Worm (Caenorhabditis elegans) whole organism, L3 larva: ENCODE results near the gene dhgd-1.
"Not testable (repeated sequence)": the region's sequence is repeated elsewhere in the genome, so short reads cannot be mapped to it uniquely, and the experiment has no call there.

Experiments
- R02D3.7 ChIP-seq: fragments of 150-350 bp; optimal IDR thresholded peaks from 2 replicates; lab custom pipeline; 2014; ENCODE audit warnings: missing biosample characterization, missing genetic modification characterization
- ama-1 ChIP-seq: fragments of 150-350 bp; optimal IDR thresholded peaks from 2 replicates; lab custom pipeline; 2018
- ceh-28 ChIP-seq: fragments of 150-350 bp; optimal IDR thresholded peaks from 2 replicates; lab custom pipeline; 2014; ENCODE audit warnings: missing biosample characterization, missing genetic modification reagents, missing genetic modification characterization
- ceh-82 ChIP-seq: fragments of 150-350 bp; optimal IDR thresholded peaks from 2 replicates; lab custom pipeline; 2014; ENCODE audit warnings: missing biosample characterization, missing genetic modification characterization
- ceh-9 ChIP-seq: sonication (generic microtip); optimal IDR thresholded peaks from 2 replicates; lab custom pipeline; 2018; ENCODE audit warnings: missing biosample characterization, missing genetic modification characterization
- elt-1 ChIP-seq: fragments of 150-350 bp; optimal IDR thresholded peaks from 2 replicates; lab custom pipeline; 2014; ENCODE audit warnings: missing biosample characterization, missing genetic modification characterization
- elt-2 ChIP-seq: sonication (generic microtip); optimal IDR thresholded peaks from 2 replicates; lab custom pipeline; 2016; ENCODE audit warnings: missing genetic modification reagents, mild to moderate bottlenecking, missing genetic modification characterization, missing compliant biosample characterization
- elt-3 ChIP-seq, 3 experiments: fragments of 150-350 bp in 1 of 3; sonication (generic microtip) in 2 of 3; optimal IDR thresholded peaks; 2 replicates in 2 of 3; 4 replicates in 1 of 3; lab custom pipeline; 2014 to 2017; ENCODE audit warnings: missing biosample characterization in 3 of 3, missing genetic modification characterization in 3 of 3
- eor-1 ChIP-seq, 2 experiments: fragments of 150-350 bp; optimal IDR thresholded peaks; 2 replicates each; lab custom pipeline; 2014 to 2018; ENCODE audit warnings: missing biosample characterization in 2 of 2, missing genetic modification characterization in 2 of 2
- fkh-10 ChIP-seq: sonication (generic microtip); optimal IDR thresholded peaks from 2 replicates; lab custom pipeline; 2017; ENCODE audit warnings: missing biosample characterization, missing genetic modification reagents, missing genetic modification characterization
- fkh-2 ChIP-seq: fragments of 150-350 bp; optimal IDR thresholded peaks from 2 replicates; lab custom pipeline; 2014; ENCODE audit warnings: missing biosample characterization, missing genetic modification reagents, missing genetic modification characterization
- hmg-11 ChIP-seq: sonication (generic microtip); optimal IDR thresholded peaks from 2 replicates; lab custom pipeline; 2016; ENCODE audit warnings: missing genetic modification characterization, missing compliant biosample characterization
- lin-15B ChIP-seq: fragments of 150-350 bp; optimal IDR thresholded peaks from 2 replicates; lab custom pipeline; 2014; ENCODE audit warnings: missing biosample characterization, missing genetic modification characterization
- lin-39 ChIP-seq: fragments of 150-350 bp; optimal IDR thresholded peaks from 2 replicates; lab custom pipeline; 2018; ENCODE audit warnings: missing biosample characterization, missing genetic modification reagents, missing genetic modification characterization
- lsy-12 ChIP-seq: sonication (generic microtip); optimal IDR thresholded peaks from 2 replicates; lab custom pipeline; 2016; ENCODE audit warnings: mild to moderate bottlenecking, missing genetic modification characterization, missing compliant biosample characterization
- mdl-1 ChIP-seq: fragments of 150-350 bp; optimal IDR thresholded peaks from 2 replicates; lab custom pipeline; 2014; ENCODE audit warnings: missing biosample characterization, missing genetic modification characterization
- nfya-1 ChIP-seq: sonication (generic microtip); optimal IDR thresholded peaks from 2 replicates; lab custom pipeline; 2017; ENCODE audit warnings: missing genetic modification characterization, mild to moderate bottlenecking, missing compliant biosample characterization, antibody characterized with exemption, moderate library complexity; ENCODE audit not compliant: insufficient read depth
- nhr-11 ChIP-seq: fragments of 150-350 bp; optimal IDR thresholded peaks from 2 replicates; lab custom pipeline; 2014; ENCODE audit warnings: missing biosample characterization, missing genetic modification characterization
- nhr-12 ChIP-seq: fragments of 150-350 bp; optimal IDR thresholded peaks from 2 replicates; lab custom pipeline; 2014; ENCODE audit warnings: missing biosample characterization, missing genetic modification characterization
- nhr-23 ChIP-seq: fragments of 150-350 bp; optimal IDR thresholded peaks from 2 replicates; lab custom pipeline; 2014; ENCODE audit warnings: missing biosample characterization, missing genetic modification reagents, missing genetic modification characterization
- nhr-237 ChIP-seq: fragments of 150-350 bp; optimal IDR thresholded peaks from 2 replicates; lab custom pipeline; 2014; ENCODE audit warnings: missing biosample characterization, missing genetic modification characterization
- nhr-28 ChIP-seq: fragments of 150-350 bp; optimal IDR thresholded peaks from 2 replicates; lab custom pipeline; 2014; ENCODE audit warnings: missing biosample characterization, missing genetic modification characterization
- pha-4 ChIP-seq: fragments of 150-350 bp; optimal IDR thresholded peaks from 2 replicates; lab custom pipeline; 2014; ENCODE audit warnings: missing biosample characterization, missing genetic modification reagents, missing genetic modification characterization
- pqm-1 ChIP-seq: fragments of 150-350 bp; optimal IDR thresholded peaks from 2 replicates; lab custom pipeline; 2017; ENCODE audit warnings: missing biosample characterization, missing genetic modification characterization, inconsistent platforms
- sea-2 ChIP-seq: fragments of 150-350 bp; sonication (generic microtip); optimal IDR thresholded peaks from 4 replicates; lab custom pipeline; 2014; ENCODE audit warnings: missing biosample characterization, missing genetic modification reagents, missing genetic modification characterization
- snpc-4 ChIP-seq: fragments of 150-350 bp; optimal IDR thresholded peaks from 2 replicates; lab custom pipeline; 2014; ENCODE audit warnings: missing biosample characterization, missing genetic modification characterization
- tbx-2 ChIP-seq: sonication (generic microtip); optimal IDR thresholded peaks from 2 replicates; lab custom pipeline; 2016; ENCODE audit warnings: mild to moderate bottlenecking, missing genetic modification characterization, missing compliant biosample characterization
- unc-39 ChIP-seq: sonication (generic microtip); optimal IDR thresholded peaks from 4 replicates; lab custom pipeline; 2017; ENCODE audit warnings: missing biosample characterization, missing genetic modification characterization
- unc-62 ChIP-seq: fragments of 150-350 bp; sonication (generic microtip); optimal IDR thresholded peaks from 4 replicates; lab custom pipeline; 2014; ENCODE audit warnings: missing biosample characterization, missing genetic modification reagents, missing genetic modification characterization
- zag-1 ChIP-seq: fragments of 150-350 bp; optimal IDR thresholded peaks from 2 replicates; lab custom pipeline; 2014; ENCODE audit warnings: missing biosample characterization, missing genetic modification characterization
- ztf-4 ChIP-seq: fragments of 150-350 bp; optimal IDR thresholded peaks from 2 replicates; lab custom pipeline; 2014; ENCODE audit warnings: missing biosample characterization, missing genetic modification characterization

Gene dhgd-1

DNA sequence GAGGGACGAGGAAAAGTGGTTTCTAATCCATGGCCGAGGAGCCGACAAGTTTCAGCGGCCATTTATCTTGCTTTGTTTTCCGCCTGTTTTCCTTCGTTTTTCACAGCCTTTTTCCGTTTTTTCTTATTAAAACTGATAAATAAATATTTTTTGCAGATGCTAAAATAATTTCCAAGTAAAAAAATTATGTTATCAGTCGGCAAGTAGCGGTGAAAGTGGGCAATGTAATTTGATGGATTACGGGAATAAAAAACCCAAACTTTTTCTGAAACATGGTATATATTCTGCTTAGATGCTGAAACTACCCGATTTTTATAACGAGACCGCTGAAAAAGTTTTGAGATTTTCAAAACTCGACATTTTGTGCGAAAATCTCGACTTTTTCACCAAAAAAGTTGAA lies at the start of gene dhgd-1:
TSS of gene dhgd-1 (minus strand) at position 101 of the 400 bp plus-strand sequence.
- not testable (repeated sequence) for TF ChIP-seq hmg-11 (tag; lab: Kevin White, UChicago); fkh-10; nhr-12

DNA sequence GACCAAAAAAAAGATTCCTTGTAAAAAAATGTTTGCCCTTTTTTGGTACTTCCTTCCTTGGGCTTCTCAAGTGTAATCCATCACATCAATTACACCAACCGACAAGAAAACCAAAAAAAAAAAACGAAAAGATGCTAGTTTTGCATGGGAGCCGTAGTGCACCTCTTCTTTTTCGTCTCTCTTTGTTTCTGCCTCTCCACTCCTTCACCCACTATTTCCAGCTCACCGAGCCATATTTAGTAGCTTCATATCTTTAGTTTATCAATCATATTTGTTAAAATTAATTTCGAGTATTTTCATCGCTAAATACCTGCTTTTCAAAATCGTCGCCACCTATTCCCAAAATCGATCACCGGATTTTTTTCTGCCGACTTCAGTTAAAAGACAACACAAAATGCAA lies 48.8 kb upstream of the dhgd-1 start, which contains the start of gene F07A11.4:
TSS of gene F07A11.4 (plus strand) at position 301 of the 400 bp plus-strand sequence.
- no peak for TF ChIP-seq ceh-82 (tag; lab: Kevin White, UChicago)
- peak; percentile 7 for TF ChIP-seq lin-39 (tag; lab: Kevin White, UChicago)

DNA sequence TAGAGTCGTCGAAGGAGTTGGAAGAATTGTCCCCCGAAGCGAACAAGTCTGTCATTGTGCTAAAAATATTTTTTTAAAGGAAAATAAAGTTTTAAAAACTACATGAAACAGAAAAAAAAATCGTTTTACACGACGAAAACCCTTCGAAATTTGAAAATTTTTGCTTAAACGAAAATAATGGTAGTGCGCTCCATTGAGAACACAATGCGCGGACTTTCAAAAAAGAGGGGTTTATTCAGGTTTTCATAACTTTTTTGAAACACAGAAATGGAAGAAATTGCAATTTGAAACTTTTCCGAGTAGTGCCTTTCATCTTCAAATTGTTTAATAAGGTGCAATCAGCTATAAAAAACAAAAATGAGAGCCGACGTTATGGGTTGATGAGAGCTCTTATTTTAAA lies 47.9 kb upstream of the dhgd-1 start, which contains the start of gene npp-5:
TSS of gene npp-5 (minus strand) at position 59 of the 400 bp plus-strand sequence.
- TF ChIP-seq pha-4 (tag; lab: Kevin White, UChicago) = peak; percentile 58
- TF ChIP-seq ceh-9 (tag; lab: Kevin White, UChicago) = no peak
- peak; percentile 65 for TF ChIP-seq nfya-1 (tag; lab: Kevin White, UChicago)
- TF ChIP-seq elt-2 (tag; lab: Kevin White, UChicago) = no peak

DNA sequence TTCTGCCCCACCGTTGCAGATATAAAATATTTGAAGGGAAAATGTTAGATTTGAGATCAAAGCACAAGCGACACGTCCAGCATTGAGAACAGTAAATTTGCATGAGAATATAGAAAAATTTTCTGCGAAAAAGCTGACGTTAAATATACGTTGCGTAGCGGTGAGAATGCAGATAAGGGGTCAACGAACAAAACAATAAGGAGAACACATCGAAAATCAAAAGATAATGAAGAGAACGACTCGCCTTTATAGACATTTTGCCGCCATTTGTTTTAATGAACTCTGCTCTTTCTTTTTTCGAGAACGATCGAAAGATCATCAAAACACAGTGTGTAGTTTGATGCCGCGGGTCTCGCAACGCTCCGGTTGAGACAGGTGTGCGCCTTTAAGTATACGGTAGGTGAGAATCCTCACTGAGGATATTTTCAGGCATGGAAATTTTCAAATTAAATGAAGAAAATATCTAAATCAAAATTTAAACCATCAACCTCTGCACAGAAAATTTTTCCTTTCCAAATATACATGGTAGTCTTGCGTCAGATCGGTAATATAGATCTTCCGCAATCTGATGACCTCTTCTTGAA lies 44.4 kb upstream of the dhgd-1 start:
- TF ChIP-seq pqm-1 (tag; lab: Kevin White, UChicago) (peak; percentile 27), unc-62 (GFP tag; lab: Kevin White, UChicago) (no peak), ztf-4 (tag; lab: Kevin White, UChicago) (no peak), ama-1 (lab: Kevin White, UChicago) (no peak), ceh-9 (tag; lab: Kevin White, UChicago) (no peak), elt-2 (tag; lab: Kevin White, UChicago) (peak; percentile 73), tbx-2 (tag; lab: Kevin White, UChicago) (no peak), ceh-28 (tag; lab: Kevin White, UChicago) (peak; percentile 23)

DNA sequence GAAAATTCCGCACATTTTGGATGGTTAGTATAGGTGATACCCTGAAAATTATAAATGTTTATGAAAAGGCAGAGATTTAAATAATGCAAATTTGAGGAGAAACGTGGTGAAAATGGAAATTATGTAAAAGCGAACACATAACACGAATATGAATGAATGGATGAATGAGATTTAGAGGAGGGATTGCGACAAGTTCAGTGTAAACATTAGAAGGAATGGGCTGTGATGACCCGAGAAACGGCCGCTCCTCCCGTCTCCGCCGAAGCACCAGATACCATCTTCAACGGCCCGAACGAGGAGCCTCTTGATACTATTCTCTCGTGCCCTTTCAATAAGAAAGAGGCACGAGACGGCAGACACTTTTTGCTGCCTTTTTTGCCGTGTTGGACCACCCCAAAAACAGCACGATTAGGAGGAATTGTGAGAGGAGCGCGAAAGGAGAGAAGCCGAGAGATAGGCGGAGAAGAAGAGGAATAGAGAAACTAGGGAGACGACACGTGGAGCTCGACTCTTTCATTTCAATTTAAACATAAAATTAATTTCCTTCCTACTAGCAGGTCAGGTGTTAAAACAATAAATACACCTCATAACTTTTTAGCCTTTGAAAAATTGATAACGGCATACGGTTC lies 43.6 kb upstream of the dhgd-1 start, which contains the start of gene gfat-1:
TSS of gene gfat-1 (minus strand) at position 51 of the 629 bp plus-strand sequence.
- TF ChIP-seq R02D3.7 = no peak
- peak; percentile 1 for TF ChIP-seq lin-15B (tag; lab: Kevin White, UChicago)
- TF ChIP-seq lin-39 (tag; lab: Kevin White, UChicago) = peak; percentile 24
- TF ChIP-seq mdl-1 = peak; percentile 45

DNA sequence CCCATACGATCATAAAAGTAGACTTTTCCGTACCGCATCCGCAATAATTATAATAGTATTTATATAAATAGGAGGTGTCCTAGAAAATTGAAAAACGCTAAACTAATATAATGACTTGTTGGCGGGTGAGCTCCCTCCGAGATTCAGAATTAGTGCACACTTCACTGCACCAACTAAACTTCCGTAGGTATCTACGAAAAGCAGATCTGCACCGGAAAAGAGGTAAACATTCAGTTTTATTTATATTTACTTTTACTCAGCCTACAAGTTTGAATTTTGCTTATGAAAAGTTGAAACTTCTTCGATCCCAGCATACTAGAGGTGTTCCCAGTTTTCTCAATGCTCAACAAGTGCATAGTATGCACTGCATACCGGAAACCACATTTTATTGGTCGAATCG lies 40.1 kb upstream of the dhgd-1 start, which contains the start of gene F07A11.1:
TSS of gene F07A11.1 (minus strand) at position 101 of the 400 bp plus-strand sequence.
- TF ChIP-seq lin-15B (tag; lab: Kevin White, UChicago) = no peak

DNA sequence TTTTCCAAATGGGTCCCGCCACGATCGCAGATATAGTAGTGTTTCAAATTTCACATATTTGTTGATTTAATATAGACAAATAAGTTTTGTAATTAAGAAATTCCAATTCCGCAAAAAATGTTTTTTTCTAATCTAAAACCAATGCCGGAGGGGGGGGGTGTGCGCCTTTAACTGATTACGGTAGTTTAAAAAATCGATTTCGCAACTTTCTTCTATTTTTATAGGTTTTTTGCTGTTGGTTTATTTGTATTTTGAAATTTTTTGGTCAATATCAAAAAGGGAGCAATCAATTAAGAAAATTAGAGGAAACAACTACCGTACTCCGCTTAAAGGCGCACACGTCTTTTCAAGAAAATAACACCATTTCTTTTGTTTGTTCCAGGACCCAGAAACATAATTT lies 39.7 kb upstream of the dhgd-1 start:
- TF ChIP-seq lin-15B (tag; lab: Kevin White, UChicago) (no peak), unc-62 (GFP tag; lab: Kevin White, UChicago) (no peak), elt-1 (tag; lab: Kevin White, UChicago) (no peak), ceh-9 (tag; lab: Kevin White, UChicago) (no peak), nhr-11 (no peak), eor-1 (tag; optimal IDR thresholded peaks at IDR 0.05; lab: Kevin White, UChicago) (no peak), hmg-11 (tag; lab: Kevin White, UChicago) (no peak), tbx-2 (tag; lab: Kevin White, UChicago) (no peak), nhr-23 (no peak), unc-39 (no peak), fkh-2 (no peak)

DNA sequence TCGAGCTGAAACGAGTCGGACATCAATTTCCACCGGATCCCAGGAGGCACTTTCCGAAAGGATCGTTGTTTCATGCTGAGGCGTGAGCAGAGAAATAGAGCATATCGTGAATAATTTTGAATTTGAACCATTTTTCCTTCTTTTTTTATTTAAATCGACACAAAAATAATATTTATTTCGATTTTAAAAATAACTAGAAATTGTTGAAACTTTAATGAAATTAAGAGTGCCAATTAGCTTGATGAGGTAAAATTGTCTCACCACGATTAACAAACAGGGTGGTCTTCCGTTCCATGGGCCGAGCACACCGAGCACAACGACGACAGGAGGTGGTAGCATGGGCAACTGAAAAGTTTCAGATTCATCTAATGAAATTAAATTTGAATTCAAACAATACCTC lies 36.4 kb upstream of the dhgd-1 start:
- TF ChIP-seq ama-1 (lab: Kevin White, UChicago) (no peak), nhr-237 (tag; lab: Kevin White, UChicago) (no peak), elt-3 (tag; optimal IDR thresholded peaks at IDR 0.05; lab: Kevin White, UChicago) (no peak), zag-1 (tag; lab: Kevin White, UChicago) (no peak), snpc-4 (tag; lab: Kevin White, UChicago) (no peak), unc-62 (GFP tag; lab: Kevin White, UChicago) (no peak), lsy-12 (tag; lab: Kevin White, UChicago) (no peak), nhr-28 (tag; lab: Kevin White, UChicago) (no peak), nfya-1 (tag; lab: Kevin White, UChicago) (no peak), sea-2 (GFP tag; lab: Kevin White, UChicago) (no peak), nhr-11 (no peak), elt-1 (tag; lab: Kevin White, UChicago) (no peak)
